Fruit fly (Drosophila melanogaster) whole organism, pupa: ENCODE measurements around the gene CG15771.

Experiments
- CG12605 ChIP-seq: fragments of 200-800 bp; sonication (Bioruptor generic); IDR thresholded peaks from 2 replicates; pipeline ENCODE4 v1.3.6; 2022; ENCODE audit warnings: missing biosample characterization, missing genetic modification characterization
- CG15710 ChIP-seq: fragments of 200-800 bp; sonication (Bioruptor generic); optimal IDR thresholded peaks from 2 replicates; lab custom pipeline; 2018; ENCODE audit warnings: missing biosample characterization, mild to moderate bottlenecking, missing genetic modification characterization, moderate library complexity
- CG17806 ChIP-seq: fragments of 200-800 bp; sonication (Bioruptor generic); optimal IDR thresholded peaks from 2 replicates; lab custom pipeline; 2018; ENCODE audit warnings: missing biosample characterization, mild to moderate bottlenecking, missing genetic modification characterization, moderate library complexity
- CG34367 ChIP-seq: fragments of 200-800 bp; sonication (Bioruptor generic); optimal IDR thresholded peaks from 2 replicates; lab custom pipeline; 2018; ENCODE audit warnings: missing biosample characterization, mild to moderate bottlenecking, missing genetic modification characterization
- CG4496 ChIP-seq: fragments of 200-800 bp; sonication (Bioruptor generic); IDR thresholded peaks from 3 replicates; pipeline ENCODE4 v1.3.6; 2022; ENCODE audit warnings: missing biosample characterization, missing genetic modification characterization
- CG9948 ChIP-seq: fragments of 200-800 bp; sonication (Bioruptor generic); optimal IDR thresholded peaks from 2 replicates; lab custom pipeline; 2018; ENCODE audit warnings: missing biosample characterization, mild to moderate bottlenecking, missing genetic modification characterization, moderate library complexity
- EcR ChIP-seq: fragments of 200-800 bp; sonication (Bioruptor generic); optimal IDR thresholded peaks from 3 replicates; lab custom pipeline; 2019; ENCODE audit warnings: missing biosample characterization, missing genetic modification characterization, mild to moderate bottlenecking, moderate library complexity, missing genetic modification reagents
- Ets98B ChIP-seq: fragments of 200-800 bp; sonication (Bioruptor generic); IDR thresholded peaks from 2 replicates; pipeline ENCODE4 v1.3.6; 2022; ENCODE audit warnings: missing biosample characterization, missing genetic modification characterization
- Pif1A ChIP-seq: fragments of 200-800 bp; sonication (Bioruptor generic); optimal IDR thresholded peaks from 3 replicates; lab custom pipeline; 2016; ENCODE audit warnings: missing biosample characterization, missing genetic modification characterization
- fd96Ca ChIP-seq: fragments of 200-800 bp; sonication (Bioruptor generic); IDR thresholded peaks from 3 replicates; pipeline ENCODE4 v1.3.6; 2022; ENCODE audit warnings: missing biosample characterization, missing genetic modification characterization
- rn ChIP-seq: fragments of 200-800 bp; sonication (Bioruptor generic); IDR thresholded peaks from 2 replicates; pipeline ENCODE4 v1.3.6; 2022; ENCODE audit warnings: missing biosample characterization, missing genetic modification characterization

DNA sequence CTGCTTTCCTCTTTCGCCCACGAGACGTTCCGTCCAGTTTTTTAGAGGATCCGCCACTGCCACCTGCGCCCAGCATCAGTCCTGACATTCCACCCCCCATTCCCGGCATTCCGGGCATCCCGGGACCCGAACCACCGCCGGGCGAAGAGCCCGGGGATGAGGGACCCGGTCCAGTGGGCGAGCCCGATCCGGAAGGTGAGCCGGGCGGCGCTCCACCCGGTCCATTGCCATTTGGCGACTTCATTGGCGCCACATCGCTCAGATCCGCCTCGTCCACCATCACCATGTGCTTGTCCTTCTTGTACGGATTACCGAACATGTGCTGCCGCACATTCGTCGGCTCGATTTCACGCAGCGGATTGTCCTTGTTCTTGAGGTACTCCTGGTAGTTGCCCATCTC is 13.7 kb upstream of the CG15771 start:
- TF ChIP-seq CG4496 (GFP tag; lab: Robert Waterston, UW) (no peak), rn (no peak), CG12605 (GFP tag; lab: Robert Waterston, UW) (no peak), CG17806 (no peak), EcR (GFP tag; lab: Kevin White, UChicago) (no peak), fd96Ca (GFP tag; lab: Robert Waterston, UW) (no peak), Pif1A (GFP tag; lab: Kevin White, UChicago) (no peak), CG9948 (tag; lab: Kevin White, UChicago) (no peak), CG34367 (tag; lab: Kevin White, UChicago) (no peak), Ets98B (GFP tag; lab: Robert Waterston, UW) (no peak), CG15710 (tag; lab: Kevin White, UChicago) (no peak)
